Comparison of ENCODE assay signal across 6 worm cellular contexts in genomic region chrV:8956387-8957095, ce11.
TF ChIP-seq lines count a peak whose summit lies in the region.

ttc-17 (plus strand) TSS chrV:8957045.

TF ChIP-seq in whole organism, L1 larva, 84 proteins besides CTCF, POLR2A, EP300 and RAD21:
- peak in 1 of 2 experiments; percentile 4 for TF ChIP-seq lsy-2 (tag; optimal IDR thresholded peaks at IDR 0.05; lab: Kevin White, UChicago)
- TF ChIP-seq zag-1 (tag; optimal IDR thresholded peaks at IDR 0.05; lab: Kevin White, UChicago) = no peak
- peak; percentile 31 for TF ChIP-seq blmp-1 (tag; optimal IDR thresholded peaks at IDR 0.05; lab: Kevin White, UChicago)
- TF ChIP-seq mef-2 (tag; optimal IDR thresholded peaks at IDR 0.05; lab: Kevin White, UChicago) = no peak
- TF ChIP-seq unc-30 (tag; optimal IDR thresholded peaks at IDR 0.05; lab: Kevin White, UChicago) = no peak

TF ChIP-seq in whole organism, L3 larva, 47 proteins besides CTCF, POLR2A, EP300 and RAD21:
- TF ChIP-seq lsy-12 (tag; optimal IDR thresholded peaks at IDR 0.05; lab: Kevin White, UChicago) (no peak), nhr-25 (tag; optimal IDR thresholded peaks at IDR 0.05; lab: Kevin White, UChicago) (peak; percentile 65)

TF ChIP-seq in whole organism, L4 larva, 104 proteins besides CTCF, POLR2A, EP300 and RAD21 (continues in another document):
- TF ChIP-seq daf-19 (GFP tag; conservative IDR thresholded peaks at IDR 0.05; lab: Robert Waterston, UW) = no peak
- no peak for TF ChIP-seq gei-8 (GFP tag; optimal IDR thresholded peaks at IDR 0.05; lab: Kevin White, UChicago)
- no peak for TF ChIP-seq F49E8.2 (tag; optimal IDR thresholded peaks at IDR 0.05; lab: Kevin White, UChicago; ENCODE audit: borderline replicate concordance)
- TF ChIP-seq attf-4 (tag; optimal IDR thresholded peaks at IDR 0.05; lab: Kevin White, UChicago) = no peak
- TF ChIP-seq nhr-76 (tag; optimal IDR thresholded peaks at IDR 0.05; lab: Kevin White, UChicago) = no peak
- peak in 1 of 2 experiments; percentile 16 for TF ChIP-seq unc-62 (GFP tag; optimal IDR thresholded peaks at IDR 0.05 in 1 of 2; lab: Kevin White, UChicago)
- TF ChIP-seq unc-62 (tag; optimal IDR thresholded peaks at IDR 0.05; lab: Kevin White, UChicago) = no peak
- peak; percentile 69 for TF ChIP-seq nhr-25 (tag; optimal IDR thresholded peaks at IDR 0.05; lab: Kevin White, UChicago; ENCODE audit: borderline replicate concordance, insufficient read depth)
- no peak for TF ChIP-seq fkh-10 (GFP tag; optimal IDR thresholded peaks at IDR 0.05; lab: Kevin White, UChicago)
- TF ChIP-seq ztf-11 (tag; optimal IDR thresholded peaks at IDR 0.05; lab: Kevin White, UChicago) = no peak
- TF ChIP-seq php-3 (GFP tag; IDR thresholded peaks at IDR 0.05; lab: Robert Waterston, UW) = no peak
- no peak for TF ChIP-seq nhr-28 (tag; optimal IDR thresholded peaks at IDR 0.05; lab: Kevin White, UChicago)
- TF ChIP-seq lim-7 (GFP tag; IDR thresholded peaks at IDR 0.05; lab: Robert Waterston, UW) = no peak
- no peak for TF ChIP-seq hif-1 (tag; optimal IDR thresholded peaks at IDR 0.05; lab: Kevin White, UChicago)
- no peak for TF ChIP-seq aly-2 (tag; optimal IDR thresholded peaks at IDR 0.05; lab: Kevin White, UChicago)
- TF ChIP-seq nhr-237 (tag; optimal IDR thresholded peaks at IDR 0.05; lab: Kevin White, UChicago) = no peak
- no peak for TF ChIP-seq mdt-29 (GFP tag; IDR thresholded peaks at IDR 0.05; lab: Robert Waterston, UW)
- TF ChIP-seq sdz-12 (GFP tag; optimal IDR thresholded peaks at IDR 0.05; lab: Kevin White, UChicago) = no peak
- no peak for TF ChIP-seq ztf-7 (tag; optimal IDR thresholded peaks at IDR 0.05; lab: Kevin White, UChicago)
- TF ChIP-seq mes-2 (tag; optimal IDR thresholded peaks at IDR 0.05; lab: Kevin White, UChicago; ENCODE audit: poor library complexity, severe bottlenecking) = no peak
- TF ChIP-seq F10B5.3 (tag; optimal IDR thresholded peaks at IDR 0.05; lab: Kevin White, UChicago) = no peak

TF ChIP-seq in whole organism, midembryonic, 9 proteins besides CTCF, POLR2A, EP300 and RAD21:
- no peak for TF ChIP-seq med-1 (GFP tag; optimal IDR thresholded peaks at IDR 0.05; lab: Kevin White, UChicago; ENCODE audit: insufficient read depth)
- TF ChIP-seq T22C8.4 (GFP tag; IDR thresholded peaks at IDR 0.05; lab: Robert Waterston, UW) = 0 out of 2 replicates have a peak, but pooled peaks have one; percentile 12
- no peak for TF ChIP-seq ref-1 (GFP tag; conservative IDR thresholded peaks at IDR 0.05; lab: Robert Waterston, UW)
- no peak for TF ChIP-seq flt-1 (GFP tag; IDR thresholded peaks at IDR 0.05; lab: Robert Waterston, UW)
- TF ChIP-seq ztf-29 (GFP tag; IDR thresholded peaks at IDR 0.05; lab: Robert Waterston, UW) = peak; percentile 69; the same call in 1 of the 2 replicates
- no peak for TF ChIP-seq klf-2 (GFP tag; conservative IDR thresholded peaks at IDR 0.05; lab: Robert Waterston, UW)
- no peak for TF ChIP-seq ztf-23 (GFP tag; IDR thresholded peaks at IDR 0.05; lab: Robert Waterston, UW)
- TF ChIP-seq cog-1 (tag; optimal IDR thresholded peaks at IDR 0.05; lab: Kevin White, UChicago) = no peak
- TF ChIP-seq tab-1 (GFP tag; IDR thresholded peaks at IDR 0.05; lab: Robert Waterston, UW) = no peak

TF ChIP-seq in whole organism, mixed stage, embryonic, 35 proteins besides CTCF, POLR2A, EP300 and RAD21:
- TF ChIP-seq unc-39 (tag; optimal IDR thresholded peaks at IDR 0.05; lab: Kevin White, UChicago) (no peak), ham-2 (GFP tag; optimal IDR thresholded peaks at IDR 0.05; lab: Kevin White, UChicago) (peak; percentile 17), ces-1 (GFP tag; optimal IDR thresholded peaks at IDR 0.05; lab: Kevin White, UChicago) (peak; percentile 34)
TF ChIP-seq in whole organism, mixed stage, embryonic: peak in this region for 2.

TF ChIP-seq in whole organism, young adult, 124 proteins besides CTCF, POLR2A, EP300 and RAD21:
- peak; percentile 26 for TF ChIP-seq F52B5.7 (tag; optimal IDR thresholded peaks at IDR 0.05; lab: Kevin White, UChicago)
- no peak for TF ChIP-seq let-607 (tag; optimal IDR thresholded peaks at IDR 0.05; lab: Kevin White, UChicago)
- no peak for TF ChIP-seq madf-3 (GFP tag; IDR thresholded peaks at IDR 0.05; lab: Robert Waterston, UW)
- no peak for TF ChIP-seq hlh-12 (tag; optimal IDR thresholded peaks at IDR 0.05; lab: Kevin White, UChicago)
- TF ChIP-seq pbrm-1 (GFP tag; IDR thresholded peaks at IDR 0.05; lab: Robert Waterston, UW) = no peak
- no peak for TF ChIP-seq rec-8 (tag; optimal IDR thresholded peaks at IDR 0.05; lab: Kevin White, UChicago)
- no peak for TF ChIP-seq madf-6 (GFP tag; IDR thresholded peaks at IDR 0.05; lab: Robert Waterston, UW)
- TF ChIP-seq ztf-28 (GFP tag; IDR thresholded peaks at IDR 0.05; lab: Robert Waterston, UW) = no peak
- 0 out of 2 replicates have a peak, but pooled peaks have one; percentile 61 for TF ChIP-seq Y56A3A.18 (GFP tag; IDR thresholded peaks at IDR 0.05; lab: Robert Waterston, UW)
- TF ChIP-seq nhr-90 (tag; optimal IDR thresholded peaks at IDR 0.05; lab: Kevin White, UChicago) = no peak
- no peak for TF ChIP-seq lin-35 (GFP tag; optimal IDR thresholded peaks at IDR 0.05; lab: Kevin White, UChicago)
- TF ChIP-seq ama-1 (optimal IDR thresholded peaks at IDR 0.05; lab: Kevin White, UChicago) = no peak
- no peak for TF ChIP-seq ama-1 (GFP tag; optimal IDR thresholded peaks at IDR 0.05; lab: Kevin White, UChicago)
- TF ChIP-seq T26A5.8 (tag; optimal IDR thresholded peaks at IDR 0.05; lab: Kevin White, UChicago) = no peak
- no peak for TF ChIP-seq efl-1 (GFP tag; optimal IDR thresholded peaks at IDR 0.05; lab: Kevin White, UChicago)
- TF ChIP-seq lin-26 (GFP tag; IDR thresholded peaks at IDR 0.05; lab: Robert Waterston, UW) = no peak
- no peak for TF ChIP-seq mcd-1 (GFP tag; IDR thresholded peaks at IDR 0.05; lab: Robert Waterston, UW)
- no peak for TF ChIP-seq Y53F4B.3 (GFP tag; IDR thresholded peaks at IDR 0.05; lab: Robert Waterston, UW)
- TF ChIP-seq Y79H2A.3 (GFP tag; conservative IDR thresholded peaks at IDR 0.05; lab: Robert Waterston, UW) = no peak
- TF ChIP-seq attf-6 (GFP tag; IDR thresholded peaks at IDR 0.05; lab: Robert Waterston, UW) = no peak
- no peak for TF ChIP-seq ceh-27 (GFP tag; optimal IDR thresholded peaks at IDR 0.05; lab: Kevin White, UChicago)
- TF ChIP-seq cebp-1 (GFP tag; IDR thresholded peaks at IDR 0.05; lab: Robert Waterston, UW) = no peak
- no peak for TF ChIP-seq cebp-1 (tag; optimal IDR thresholded peaks at IDR 0.05; lab: Kevin White, UChicago)
- TF ChIP-seq zim-3 (tag; optimal IDR thresholded peaks at IDR 0.05; lab: Kevin White, UChicago) = no peak
- TF ChIP-seq lin-40 (tag; optimal IDR thresholded peaks at IDR 0.05; lab: Kevin White, UChicago) = no peak
- peak; percentile 50; the same call in 1 of the 2 replicates for TF ChIP-seq Y53G8AR.9 (GFP tag; conservative IDR thresholded peaks at IDR 0.05; lab: Robert Waterston, UW)
- TF ChIP-seq nfya-1 (tag; optimal IDR thresholded peaks at IDR 0.05; lab: Kevin White, UChicago; ENCODE audit: borderline replicate concordance, insufficient read depth) = no peak
